Worm (Caenorhabditis elegans) whole organism, L1 larva: Measurements from ENCODE around the gene cdkl-1.

ENCODE experiments used
- C04F5.9 ChIP-seq: sonication (generic microtip); optimal IDR thresholded peaks from 2 replicates; lab custom pipeline; 2016; ENCODE audit warnings: missing genetic modification characterization, missing compliant biosample characterization
- C16A3.4 ChIP-seq: fragments of 150-350 bp; optimal IDR thresholded peaks from 2 replicates; lab custom pipeline; 2014; ENCODE audit warnings: missing biosample characterization, missing genetic modification characterization
- F16B12.6 ChIP-seq: fragments of 150-350 bp; optimal IDR thresholded peaks from 2 replicates; lab custom pipeline; 2014; ENCODE audit warnings: missing biosample characterization, missing genetic modification characterization
- aha-1 ChIP-seq: fragments of 150-350 bp; optimal IDR thresholded peaks from 2 replicates; lab custom pipeline; 2014; ENCODE audit warnings: missing biosample characterization, missing genetic modification characterization
- alr-1 ChIP-seq: fragments of 200-800 bp; sonication (Bioruptor generic); optimal IDR thresholded peaks from 2 replicates; lab custom pipeline; 2018; ENCODE audit warnings: borderline replicate concordance, mild to moderate bottlenecking, missing genetic modification characterization, missing compliant biosample characterization
- ceh-63 ChIP-seq: fragments of 200-800 bp; sonication (Bioruptor generic); optimal IDR thresholded peaks from 2 replicates; lab custom pipeline; 2018; ENCODE audit warnings: mild to moderate bottlenecking, missing genetic modification characterization, missing compliant biosample characterization
- ceh-82 ChIP-seq, 3 experiments: fragments of 150-350 bp in 1 of 3; sonication (generic microtip) in 2 of 3; optimal IDR thresholded peaks; 2 replicates each; lab custom pipeline; 2014 to 2017; ENCODE audit warnings: missing biosample characterization in 3 of 3, missing genetic modification characterization in 3 of 3
- ceh-88 ChIP-seq: fragments of 200-800 bp; sonication (Bioruptor generic); IDR thresholded peaks from 2 replicates; pipeline ENCODE4 v1.3.6; 2022; ENCODE audit warnings: missing genetic modification characterization, missing compliant biosample characterization
- ceh-90 ChIP-seq: sonication (generic microtip); optimal IDR thresholded peaks from 2 replicates; lab custom pipeline; 2016; ENCODE audit warnings: missing genetic modification characterization, missing compliant biosample characterization
- ces-1 ChIP-seq: fragments of 150-350 bp; optimal IDR thresholded peaks from 2 replicates; lab custom pipeline; 2014; ENCODE audit warnings: missing biosample characterization, missing genetic modification reagents, missing genetic modification characterization
- dsc-1 ChIP-seq: sonication (generic microtip); optimal IDR thresholded peaks from 2 replicates; lab custom pipeline; 2016; ENCODE audit warnings: mild to moderate bottlenecking, missing genetic modification characterization, missing compliant biosample characterization
- efl-1 ChIP-seq, 4 experiments: fragments of 150-350 bp; optimal IDR thresholded peaks in 3 of 4; peaks in 1 of 4; 1 replicate in 1 of 4; 2 replicates in 3 of 4; lab custom pipeline; 2014; ENCODE audit warnings: missing biosample characterization in 2 of 4, missing genetic modification characterization in 2 of 4, missing genetic modification reagents in 2 of 4
- efl-3 ChIP-seq: fragments of 200-800 bp; sonication (Bioruptor generic); optimal IDR thresholded peaks from 2 replicates; lab custom pipeline; 2018; ENCODE audit warnings: mild to moderate bottlenecking, missing genetic modification characterization, missing compliant biosample characterization
- egl-13 ChIP-seq: sonication (generic microtip); optimal IDR thresholded peaks from 2 replicates; lab custom pipeline; 2016; ENCODE audit warnings: missing genotype, missing genetic modification reagents, missing genetic modification characterization, missing compliant biosample characterization
- elt-3 ChIP-seq, 6 experiments: fragments of 150-350 bp in 1 of 6; sonication (generic microtip); optimal IDR thresholded peaks; 2 replicates each; lab custom pipeline; 2017 to 2018; ENCODE audit warnings: missing biosample characterization in 6 of 6, missing genetic modification characterization in 6 of 6, inconsistent platforms in 1 of 6
- fkh-10 ChIP-seq: sonication (generic microtip); optimal IDR thresholded peaks from 2 replicates; lab custom pipeline; 2017; ENCODE audit warnings: missing biosample characterization, missing genetic modification reagents, missing genetic modification characterization
- fkh-4 ChIP-seq: sonication (generic microtip); optimal IDR thresholded peaks from 2 replicates; lab custom pipeline; 2016; ENCODE audit warnings: missing compliant biosample characterization, missing genetic modification characterization, borderline replicate concordance
- fkh-8 ChIP-seq: sonication (generic microtip); optimal IDR thresholded peaks from 2 replicates; lab custom pipeline; 2016; ENCODE audit warnings: mild to moderate bottlenecking, missing genetic modification characterization, missing compliant biosample characterization
- grh-1 ChIP-seq: fragments of 200-800 bp; sonication (Bioruptor generic); IDR thresholded peaks from 2 replicates; pipeline ENCODE4 v1.3.6; 2022; ENCODE audit warnings: missing genetic modification reagents, missing genetic modification characterization, missing compliant biosample characterization
- hlh-4 ChIP-seq: sonication (generic microtip); optimal IDR thresholded peaks from 2 replicates; lab custom pipeline; 2016; ENCODE audit warnings: mild to moderate bottlenecking, missing genetic modification characterization, missing compliant biosample characterization
- irx-1 ChIP-seq: sonication (generic microtip); optimal IDR thresholded peaks from 2 replicates; lab custom pipeline; 2016; ENCODE audit warnings: missing genetic modification characterization, missing compliant biosample characterization
- lin-13 ChIP-seq: fragments of 150-350 bp; optimal IDR thresholded peaks from 2 replicates; lab custom pipeline; 2014; ENCODE audit warnings: missing biosample characterization, missing genetic modification reagents, missing genetic modification characterization
- lin-14 ChIP-seq: fragments of 200-800 bp; sonication (Bioruptor generic); optimal IDR thresholded peaks from 2 replicates; lab custom pipeline; 2018; ENCODE audit warnings: mild to moderate bottlenecking, missing genetic modification characterization, moderate library complexity, missing compliant biosample characterization
- lin-15B ChIP-seq: fragments of 150-350 bp; sonication (generic microtip); optimal IDR thresholded peaks from 3 replicates; lab custom pipeline; 2014; ENCODE audit warnings: missing biosample characterization, missing genetic modification characterization
- lin-39 ChIP-seq: fragments of 150-350 bp; optimal IDR thresholded peaks from 2 replicates; lab custom pipeline; 2014; ENCODE audit warnings: missing biosample characterization, missing genetic modification reagents, missing genetic modification characterization
- mab-9 ChIP-seq: fragments of 200-800 bp; sonication (Bioruptor generic); IDR thresholded peaks from 2 replicates; pipeline ENCODE4 v1.3.6; 2022; ENCODE audit warnings: missing genetic modification reagents, missing genetic modification characterization, missing compliant biosample characterization
- mep-1 ChIP-seq: fragments of 150-350 bp; optimal IDR thresholded peaks from 2 replicates; lab custom pipeline; 2014; ENCODE audit warnings: missing biosample characterization, missing genetic modification characterization
- nhr-237 ChIP-seq: fragments of 150-350 bp; optimal IDR thresholded peaks from 2 replicates; lab custom pipeline; 2014; ENCODE audit warnings: missing biosample characterization, missing genetic modification characterization
- nhr-28 ChIP-seq: fragments of 150-350 bp; optimal IDR thresholded peaks from 2 replicates; lab custom pipeline; 2014; ENCODE audit warnings: missing biosample characterization, missing genetic modification characterization
- nhr-47 ChIP-seq: sonication (generic microtip); optimal IDR thresholded peaks from 2 replicates; lab custom pipeline; 2016; ENCODE audit warnings: mild to moderate bottlenecking, missing genetic modification characterization, moderate library complexity, missing compliant biosample characterization
- nhr-71 ChIP-seq: sonication (generic microtip); optimal IDR thresholded peaks from 2 replicates; lab custom pipeline; 2016; ENCODE audit warnings: mild to moderate bottlenecking, missing genetic modification characterization, moderate library complexity, missing compliant biosample characterization
- nhr-76 ChIP-seq: sonication (generic microtip); optimal IDR thresholded peaks from 2 replicates; lab custom pipeline; 2017; ENCODE audit warnings: missing biosample characterization, missing genetic modification characterization
- nhr-84 ChIP-seq: sonication (generic microtip); optimal IDR thresholded peaks from 2 replicates; lab custom pipeline; 2017; ENCODE audit warnings: missing biosample characterization, missing genetic modification characterization
- nhr-85 ChIP-seq: sonication (generic microtip); peaks from one replicate; lab custom pipeline; 2016; ENCODE audit warnings: missing genetic modification characterization, inconsistent platforms, missing compliant biosample characterization
- nhr-90 ChIP-seq: sonication (generic microtip); optimal IDR thresholded peaks from 2 replicates; lab custom pipeline; 2016; ENCODE audit warnings: mild to moderate bottlenecking, missing genetic modification characterization, missing compliant biosample characterization; ENCODE audit not compliant: poor library complexity
- pag-3 ChIP-seq: sonication (generic microtip); optimal IDR thresholded peaks from 2 replicates; lab custom pipeline; 2017; ENCODE audit warnings: missing genetic modification characterization, mild to moderate bottlenecking, missing compliant biosample characterization, antibody characterized with exemption, borderline replicate concordance; ENCODE audit not compliant: insufficient read depth
- pqm-1 ChIP-seq: sonication (generic microtip); optimal IDR thresholded peaks from 3 replicates; lab custom pipeline; 2017; ENCODE audit warnings: missing biosample characterization, missing genetic modification characterization
- rnt-1 ChIP-seq: sonication (generic microtip); optimal IDR thresholded peaks from 2 replicates; lab custom pipeline; 2016; ENCODE audit warnings: mild to moderate bottlenecking, missing genetic modification characterization, moderate library complexity, missing compliant biosample characterization
- skn-1 ChIP-seq: fragments of 150-350 bp; optimal IDR thresholded peaks from 2 replicates; lab custom pipeline; 2014; ENCODE audit warnings: missing biosample characterization, missing genetic modification characterization
- snpc-4 ChIP-seq: fragments of 150-350 bp; optimal IDR thresholded peaks from 2 replicates; lab custom pipeline; 2014; ENCODE audit warnings: missing biosample characterization, missing genetic modification characterization
- sptf-1 ChIP-seq: fragments of 150-350 bp; optimal IDR thresholded peaks from 2 replicates; lab custom pipeline; 2014; ENCODE audit warnings: missing biosample characterization, missing genetic modification characterization
- sup-37 ChIP-seq: fragments of 200-800 bp; sonication (Bioruptor generic); optimal IDR thresholded peaks from 2 replicates; lab custom pipeline; 2018; ENCODE audit warnings: mild to moderate bottlenecking, missing genetic modification characterization, missing compliant biosample characterization
- unc-30 ChIP-seq: sonication (generic microtip); optimal IDR thresholded peaks from 2 replicates; lab custom pipeline; 2017; ENCODE audit warnings: missing biosample characterization, missing genetic modification characterization
- unc-62 ChIP-seq: fragments of 150-350 bp; optimal IDR thresholded peaks from 2 replicates; lab custom pipeline; 2014; ENCODE audit warnings: missing biosample characterization, missing genetic modification reagents, missing genetic modification characterization
- unc-86 ChIP-seq: sonication (generic microtip); optimal IDR thresholded peaks from 2 replicates; lab custom pipeline; 2016; ENCODE audit warnings: missing genetic modification characterization, missing compliant biosample characterization
- unc-98 ChIP-seq: fragments of 200-800 bp; sonication (Bioruptor generic); IDR thresholded peaks from 2 replicates; pipeline ENCODE4 v1.3.6; 2022; ENCODE audit warnings: missing genetic modification characterization, missing compliant biosample characterization
- vab-15 ChIP-seq: sonication (generic microtip); optimal IDR thresholded peaks from 2 replicates; lab custom pipeline; 2017; ENCODE audit warnings: missing genotype, mild to moderate bottlenecking, missing genetic modification characterization, missing compliant biosample characterization
- xbp-1 ChIP-seq: sonication (generic microtip); optimal IDR thresholded peaks from 2 replicates; lab custom pipeline; 2016; ENCODE audit warnings: missing genetic modification characterization, missing compliant biosample characterization
- zag-1 ChIP-seq: fragments of 150-350 bp; optimal IDR thresholded peaks from 2 replicates; lab custom pipeline; 2014; ENCODE audit warnings: missing biosample characterization, missing genetic modification characterization
- zip-4 ChIP-seq: fragments of 200-800 bp; sonication (Bioruptor generic); optimal IDR thresholded peaks from 2 replicates; lab custom pipeline; 2018; ENCODE audit warnings: mild to moderate bottlenecking, missing genetic modification characterization, moderate library complexity, missing compliant biosample characterization
- ztf-11 ChIP-seq, 2 experiments: sonication (generic microtip); optimal IDR thresholded peaks; 2 replicates each; lab custom pipeline; 2016 to 2017; ENCODE audit warnings: missing genetic modification characterization in 2 of 2, missing biosample characterization in 1 of 2, missing compliant biosample characterization in 1 of 2

Gene cdkl-1

ce11 chrV:11121247-11121646 lies 22.5 kb downstream of the cdkl-1 start (continued):
- TF ChIP-seq fkh-10: no peak
- no peak for TF ChIP-seq F16B12.6
- no peak for TF ChIP-seq nhr-28
- no peak for TF ChIP-seq pqm-1
- TF ChIP-seq ces-1: no peak
- TF ChIP-seq C04F5.9 (tag; lab: Kevin White, UChicago): no peak
- peak; percentile 4 for TF ChIP-seq lin-15B (tag; lab: Kevin White, UChicago)
- TF ChIP-seq nhr-237 (tag; lab: Kevin White, UChicago): no peak
- no peak for TF ChIP-seq alr-1
- peak in 1 of 3 experiments; percentile 24 for TF ChIP-seq ceh-82 (tag; optimal IDR thresholded peaks at IDR 0.05; lab: Kevin White, UChicago)
- no peak for TF ChIP-seq lin-39
- TF ChIP-seq nhr-76 (tag; lab: Kevin White, UChicago): no peak
- TF ChIP-seq mab-9 (GFP tag; lab: Robert Waterston, UW): no peak
- TF ChIP-seq aha-1 (tag; lab: Kevin White, UChicago): no peak
- TF ChIP-seq grh-1: no peak
- no peak for TF ChIP-seq vab-15 (tag; lab: Kevin White, UChicago)
- TF ChIP-seq C16A3.4 (tag; lab: Kevin White, UChicago): peak; percentile 58
- TF ChIP-seq lin-14 (GFP tag; lab: Kevin White, UChicago): peak; percentile 83
- TF ChIP-seq unc-62 (GFP tag; lab: Kevin White, UChicago): no peak
- TF ChIP-seq unc-30 (tag; lab: Kevin White, UChicago): no peak
- TF ChIP-seq rnt-1 (tag; lab: Kevin White, UChicago): peak; percentile 25
- TF ChIP-seq sptf-1 (tag; lab: Kevin White, UChicago): no peak
- TF ChIP-seq snpc-4 (tag; lab: Kevin White, UChicago): no peak
- no peak for TF ChIP-seq efl-3
- TF ChIP-seq zip-4 (GFP tag; lab: Kevin White, UChicago): no peak
- no peak for TF ChIP-seq unc-86 (tag; lab: Kevin White, UChicago)
- TF ChIP-seq pag-3 (tag; lab: Kevin White, UChicago): no peak
- no peak for TF ChIP-seq lin-13 (GFP tag; lab: Kevin White, UChicago)
- peak; percentile 57 for TF ChIP-seq skn-1 (tag; lab: Kevin White, UChicago)
- peak; percentile 67 for TF ChIP-seq nhr-71
- TF ChIP-seq xbp-1 (tag; lab: Kevin White, UChicago): no peak

- TF ChIP-seq ces-1 (no peak), fkh-8 (tag; lab: Kevin White, UChicago) (no peak), ceh-88 (GFP tag; lab: Robert Waterston, UW) (peak; percentile 21; the same call in 1 of the 2 replicates), rnt-1 (tag; lab: Kevin White, UChicago) (peak; percentile 7), dsc-1 (tag; lab: Kevin White, UChicago) (no peak), nhr-85 (tag; lab: Kevin White, UChicago) (peak; percentile 49), ceh-90 (tag; lab: Kevin White, UChicago) (no peak), aha-1 (tag; lab: Kevin White, UChicago) (no peak), irx-1 (no peak), vab-15 (tag; lab: Kevin White, UChicago) (no peak), xbp-1 (tag; lab: Kevin White, UChicago) (no peak), nhr-71 (peak; percentile 56), C04F5.9 (tag; lab: Kevin White, UChicago) (no peak), sup-37 (no peak), ztf-11 (tag; optimal IDR thresholded peaks at IDR 0.05; lab: Kevin White, UChicago) (no peak), hlh-4 (tag; lab: Kevin White, UChicago) (no peak), unc-98 (GFP tag; lab: Robert Waterston, UW) (no peak), F16B12.6 (no peak), mab-9 (GFP tag; lab: Robert Waterston, UW) (no peak), zip-4 (GFP tag; lab: Kevin White, UChicago) (no peak), nhr-90 (peak; percentile 64), fkh-10 (no peak), egl-13 (tag; lab: Kevin White, UChicago) (no peak), efl-1 (optimal IDR thresholded peaks at IDR 0.05; lab: Kevin White, UChicago) (no peak), efl-1 (GFP tag; optimal IDR thresholded peaks at IDR 0.05 in 1 of 2; lab: Kevin White, UChicago) (peak in 1 of 2 experiments; percentile 64), nhr-47 (peak; percentile 16), ceh-63 (GFP tag; lab: Kevin White, UChicago) (no peak), mep-1 (tag; lab: Kevin White, UChicago) (no peak), nhr-28 (no peak), fkh-4 (tag; lab: Kevin White, UChicago) (no peak), zag-1 (tag; lab: Kevin White, UChicago) (no peak), elt-3 (tag; optimal IDR thresholded peaks at IDR 0.05; lab: Kevin White, UChicago) (no peak), nhr-84 (no peak)
Observed at ce11 chrV:11122466-11122865, 23.8 kb downstream of the cdkl-1 start, which contains the start of gene mboa-2. Gene mboa-2 (minus strand): TSS chrV:11122493.
